Fruit fly (Drosophila melanogaster): ENCODE data around the gene Ccdc39.

The Ccdc39 gene

DNA sequence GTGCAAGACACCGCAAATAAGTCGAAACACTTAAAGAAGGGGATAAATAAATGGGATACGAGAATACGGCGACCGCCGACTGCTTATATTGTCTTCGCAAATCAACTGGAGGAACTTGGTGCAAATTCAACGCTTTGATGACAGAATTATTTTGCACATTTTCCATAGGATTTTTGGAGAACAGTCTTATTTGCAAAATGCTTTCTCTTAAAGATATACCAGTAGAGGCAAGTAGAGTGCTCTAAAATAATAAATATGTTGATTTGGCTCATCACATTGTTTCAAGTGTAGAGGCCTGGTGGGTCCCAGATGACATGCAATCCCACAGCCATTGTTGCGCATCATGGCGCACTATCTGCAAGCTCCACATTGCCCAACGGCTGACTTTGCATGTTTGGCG, 37.2 kb downstream of the Ccdc39 start:
- TF ChIP-seq lab (GFP tag; optimal IDR thresholded peaks at IDR 0.05) (no peak), bsh (GFP tag; optimal IDR thresholded peaks at IDR 0.05) (no peak), pan (optimal IDR thresholded peaks at IDR 0.05) (no peak), pan (GFP tag; optimal IDR thresholded peaks at IDR 0.05 in 1 of 2, IDR thresholded peaks at IDR 0.05 in 1 of 2) (peak in 1 of 2 experiments; percentile 7), Opbp (GFP tag; IDR thresholded peaks at IDR 0.05; ENCODE audit: partially characterized antibody) (0 out of 3 replicates have a peak, but pooled peaks have one; percentile 18), Drgx (GFP tag; IDR thresholded peaks at IDR 0.05) (peak; percentile 43)

DNA sequence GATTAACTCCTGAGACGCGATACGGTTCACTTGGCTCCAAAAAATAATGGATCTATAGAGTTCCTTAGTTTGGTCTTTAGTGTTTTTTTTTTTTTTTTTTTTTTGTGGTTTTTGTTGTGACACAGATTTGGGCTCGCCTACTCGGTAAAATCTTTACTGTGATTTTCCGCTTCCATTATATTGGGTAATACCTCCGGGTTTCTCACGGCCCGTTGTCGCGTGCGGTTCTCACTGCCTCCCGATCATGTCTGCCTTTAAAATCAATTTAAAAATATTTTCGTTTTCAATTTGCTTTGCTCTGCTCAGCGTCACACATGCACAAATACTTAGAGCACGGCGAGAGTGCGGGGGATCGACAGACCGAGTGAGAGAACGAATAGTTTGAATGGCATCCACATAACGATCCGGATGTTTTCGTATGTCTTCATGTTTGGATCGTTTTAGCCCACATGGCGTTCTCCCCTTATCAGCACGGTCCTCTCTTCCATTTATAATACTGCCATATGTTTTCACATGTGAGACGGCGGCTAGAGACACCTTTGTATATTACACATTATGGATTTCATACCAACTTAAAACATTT, 38.2 kb downstream of the Ccdc39 start:
- TF ChIP-seq dati (GFP tag; IDR thresholded peaks at IDR 0.05), result no peak
- no peak for TF ChIP-seq lola (GFP tag; optimal IDR thresholded peaks at IDR 0.05)
- 0 out of 3 replicates have a peak, but pooled peaks have one; percentile 26 for TF ChIP-seq zen2 (GFP tag; IDR thresholded peaks at IDR 0.05; ENCODE audit: partially characterized antibody)
- TF ChIP-seq Trl (optimal IDR thresholded peaks at IDR 0.05), result peak; percentile 46 to 76
- no peak for TF ChIP-seq Trl (GFP tag; optimal IDR thresholded peaks at IDR 0.05)
- TF ChIP-seq CG1647 (GFP tag; optimal IDR thresholded peaks at IDR 0.05), result no peak
- TF ChIP-seq schlank (tag; optimal IDR thresholded peaks at IDR 0.05), result no peak
- TF ChIP-seq CG18262 (tag; optimal IDR thresholded peaks at IDR 0.05), result no peak
- peak; percentile 49 for TF ChIP-seq CG10543 (GFP tag; optimal IDR thresholded peaks at IDR 0.05)
- no peak for TF ChIP-seq slp2 (GFP tag; optimal IDR thresholded peaks at IDR 0.05)
- peak; percentile 42; the same call in 1 of the 2 replicates for TF ChIP-seq Adf1 (GFP tag; IDR thresholded peaks at IDR 0.05)
- no peak for TF ChIP-seq fd3F (GFP tag; optimal IDR thresholded peaks at IDR 0.05)
- TF ChIP-seq tll (GFP tag; optimal IDR thresholded peaks at IDR 0.05), result no peak
- no peak for TF ChIP-seq Dip2 (GFP tag; IDR thresholded peaks at IDR 0.05)
- no peak for TF ChIP-seq dan (GFP tag; IDR thresholded peaks at IDR 0.05)
- no peak for TF ChIP-seq B-H1 (GFP tag; IDR thresholded peaks at IDR 0.05)
- TF ChIP-seq Sox100B (GFP tag; optimal IDR thresholded peaks at IDR 0.05), result no peak
- TF ChIP-seq CG3407 (GFP tag; optimal IDR thresholded peaks at IDR 0.05), result no peak
- TF ChIP-seq sd (tag; optimal IDR thresholded peaks at IDR 0.05), result peak; percentile 85
- TF ChIP-seq psq (GFP tag; optimal IDR thresholded peaks at IDR 0.05), result no peak
- peak; percentile 72 for TF ChIP-seq Deaf1 (tag; optimal IDR thresholded peaks at IDR 0.05)
- peak; percentile 4 for TF ChIP-seq CG10147 (GFP tag; optimal IDR thresholded peaks at IDR 0.05)
- TF ChIP-seq CG34376 (GFP tag; optimal IDR thresholded peaks at IDR 0.05), result peak; percentile 62
- peak; percentile 54 for TF ChIP-seq CG12769 (tag; optimal IDR thresholded peaks at IDR 0.05)
- 0 out of 2 replicates have a peak, but pooled peaks have one; percentile 22 for TF ChIP-seq ato (GFP tag; IDR thresholded peaks at IDR 0.05; ENCODE audit: partially characterized antibody)
- peak; percentile 10 for TF ChIP-seq dm (GFP tag; optimal IDR thresholded peaks at IDR 0.05)
- peak; percentile 30 for TF ChIP-seq CG15601 (tag; optimal IDR thresholded peaks at IDR 0.05)
- no peak for TF ChIP-seq CG4730 (GFP tag; IDR thresholded peaks at IDR 0.05)
- TF ChIP-seq ab (GFP tag; optimal IDR thresholded peaks at IDR 0.05), result no peak
- TF ChIP-seq Hr3 (GFP tag; optimal IDR thresholded peaks at IDR 0.05), result no peak
- no peak for TF ChIP-seq CG15514 (GFP tag; optimal IDR thresholded peaks at IDR 0.05)
- TF ChIP-seq CG13894 (tag; optimal IDR thresholded peaks at IDR 0.05), result peak; percentile 44
- TF ChIP-seq D19A (tag; optimal IDR thresholded peaks at IDR 0.05), result no peak
- TF ChIP-seq caup (GFP tag; optimal IDR thresholded peaks at IDR 0.05; ENCODE audit: severe bottlenecking), result peak; percentile 7
- TF ChIP-seq cwo (GFP tag; optimal IDR thresholded peaks at IDR 0.05), result peak; percentile 56
- peak; percentile 79 for TF ChIP-seq crol (GFP tag; IDR thresholded peaks at IDR 0.05)
- peak; percentile 29; the same call in 1 of the 2 replicates for TF ChIP-seq bbx (GFP tag; IDR thresholded peaks at IDR 0.05; ENCODE audit: partially characterized antibody)
- peak in 1 of 2 experiments; percentile 90 for TF ChIP-seq Pdp1 (GFP tag; optimal IDR thresholded peaks at IDR 0.05)
- TF ChIP-seq CrebB (tag; optimal IDR thresholded peaks at IDR 0.05), result peak; percentile 58
- peak; percentile 6 for TF ChIP-seq CG3163 (GFP tag; optimal IDR thresholded peaks at IDR 0.05)
- TF ChIP-seq Eip74EF (GFP tag; optimal IDR thresholded peaks at IDR 0.05), result peak in 1 of 2 experiments; percentile 30
